Worm (Caenorhabditis elegans): ENCODE results near the gene F21H12.3.

ce11 chrII:6047639-6048159, 35.0 kb upstream of the F21H12.3 start, which contains the start of the genes R12C12.6 and ran-5:
- TF ChIP-seq mdl-1 (tag; optimal IDR thresholded peaks at IDR 0.05) (peak in 1 of 2 experiments; percentile 32), ztf-4 (tag; optimal IDR thresholded peaks at IDR 0.05) (peak; percentile 60), lin-13 (GFP tag; optimal IDR thresholded peaks at IDR 0.05) (peak; percentile 75), unc-55 (GFP tag; optimal IDR thresholded peaks at IDR 0.05) (peak; percentile 89), ama-1 (optimal IDR thresholded peaks at IDR 0.05) (peak; percentile 64), egl-27 (tag; optimal IDR thresholded peaks at IDR 0.05) (peak; percentile 71), unc-62 (GFP tag; optimal IDR thresholded peaks at IDR 0.05) (peak; percentile 5), nhr-11 (tag; optimal IDR thresholded peaks at IDR 0.05) (no peak), nhr-10 (tag; optimal IDR thresholded peaks at IDR 0.05) (peak; percentile 50), fos-1 (tag; optimal IDR thresholded peaks at IDR 0.05) (peak; percentile 71), unc-39 (tag; optimal IDR thresholded peaks at IDR 0.05) (no peak)

All from whole organism, L2 larva.